Fruit fly (Drosophila melanogaster) whole organism, embryonic: ENCODE data around the gene atl.

Experiments
- Atf6 ChIP-seq: fragments of 200-800 bp; sonication (Bioruptor generic); IDR thresholded peaks from 2 replicates; pipeline ENCODE4 v1.3.6; 2022; ENCODE audit warnings: missing biosample characterization, missing genetic modification characterization
- Bgb ChIP-seq: fragments of 200-800 bp; sonication (Bioruptor generic); IDR thresholded peaks from 2 replicates; pipeline ENCODE4 v1.3.6; 2022; ENCODE audit warnings: missing biosample characterization, missing genetic modification characterization; ENCODE audit not compliant: partially characterized antibody
- CG10209 ChIP-seq: fragments of 200-800 bp; sonication (Bioruptor generic); optimal IDR thresholded peaks from 3 replicates; lab custom pipeline; 2017; ENCODE audit warnings: missing biosample characterization, mild to moderate bottlenecking, missing genetic modification characterization, missing genetic modification reagents
- CG10267 ChIP-seq: fragments of 200-800 bp; sonication (Bioruptor generic); optimal IDR thresholded peaks from 2 replicates; lab custom pipeline; 2018; ENCODE audit warnings: missing biosample characterization, mild to moderate bottlenecking, missing genetic modification characterization, moderate library complexity
- CG10543 ChIP-seq: fragments of 200-800 bp; sonication (Bioruptor generic); optimal IDR thresholded peaks from 3 replicates; lab custom pipeline; 2017; ENCODE audit warnings: missing biosample characterization, mild to moderate bottlenecking, missing genetic modification characterization, moderate library complexity
- CG11504 ChIP-seq: fragments of 200-800 bp; sonication (Bioruptor generic); optimal IDR thresholded peaks from 3 replicates; lab custom pipeline; 2019; ENCODE audit warnings: missing biosample characterization, mild to moderate bottlenecking, missing genetic modification characterization, moderate library complexity
- CG12071 ChIP-seq: fragments of 200-800 bp; sonication (Bioruptor generic); optimal IDR thresholded peaks from 3 replicates; lab custom pipeline; 2018; ENCODE audit warnings: missing biosample characterization, mild to moderate bottlenecking, missing genetic modification characterization
- CG12236 ChIP-seq: fragments of 200-800 bp; sonication (Bioruptor generic); optimal IDR thresholded peaks from 2 replicates; lab custom pipeline; 2016; ENCODE audit warnings: missing biosample characterization, missing genetic modification characterization
- CG16815 ChIP-seq: fragments of 200-800 bp; sonication (Bioruptor generic); optimal IDR thresholded peaks from 3 replicates; lab custom pipeline; 2017; ENCODE audit warnings: missing biosample characterization, mild to moderate bottlenecking, missing genetic modification characterization
- CG17359 ChIP-seq: fragments of 200-800 bp; sonication (Bioruptor generic); optimal IDR thresholded peaks from 3 replicates; lab custom pipeline; 2018; ENCODE audit warnings: missing biosample characterization, mild to moderate bottlenecking, missing genetic modification characterization, moderate library complexity
- CG17361 ChIP-seq: fragments of 200-800 bp; sonication (Bioruptor generic); IDR thresholded peaks from 3 replicates; pipeline ENCODE4 v1.3.6; 2022; ENCODE audit warnings: missing biosample characterization, missing genetic modification characterization
- CG2116 ChIP-seq: fragments of 200-800 bp; sonication (Bioruptor generic); optimal IDR thresholded peaks from 3 replicates; lab custom pipeline; 2018; ENCODE audit warnings: missing biosample characterization, mild to moderate bottlenecking, missing genetic modification characterization
- CG2202 ChIP-seq: fragments of 200-800 bp; sonication (Bioruptor generic); optimal IDR thresholded peaks from 2 replicates; lab custom pipeline; 2018; ENCODE audit warnings: missing biosample characterization, mild to moderate bottlenecking, missing genetic modification characterization
- CG32767 ChIP-seq: fragments of 200-800 bp; sonication (Bioruptor generic); IDR thresholded peaks from 2 replicates; pipeline ENCODE4 v1.3.6; 2022; ENCODE audit warnings: missing biosample characterization, missing genetic modification characterization
- CG34376 ChIP-seq: fragments of 200-800 bp; sonication (Bioruptor generic); optimal IDR thresholded peaks from 2 replicates; lab custom pipeline; 2018; ENCODE audit warnings: missing biosample characterization, mild to moderate bottlenecking, missing genetic modification characterization
- CG4820 ChIP-seq: fragments of 200-800 bp; sonication (Bioruptor generic); optimal IDR thresholded peaks from 3 replicates; lab custom pipeline; 2016; ENCODE audit warnings: missing biosample characterization, missing genetic modification characterization
- CG7839 ChIP-seq: fragments of 200-800 bp; sonication (Bioruptor generic); optimal IDR thresholded peaks from 3 replicates; lab custom pipeline; 2018; ENCODE audit warnings: missing biosample characterization, mild to moderate bottlenecking, missing genetic modification characterization, moderate library complexity
- CG9727 ChIP-seq: fragments of 200-800 bp; sonication (Bioruptor generic); optimal IDR thresholded peaks from 3 replicates; lab custom pipeline; 2017; ENCODE audit warnings: missing biosample characterization, mild to moderate bottlenecking, missing genetic modification characterization
- CoRest ChIP-seq: fragments of 200-800 bp; sonication (Bioruptor generic); optimal IDR thresholded peaks from 3 replicates; lab custom pipeline; 2018; ENCODE audit warnings: missing biosample characterization, mild to moderate bottlenecking, missing genetic modification characterization, moderate library complexity
- Deaf1 ChIP-seq: fragments of 200-800 bp; optimal IDR thresholded peaks from 3 replicates; lab custom pipeline; 2019; ENCODE audit warnings: missing biosample characterization, mild to moderate bottlenecking, missing genetic modification characterization, moderate library complexity
- Ets65A ChIP-seq: fragments of 200-800 bp; sonication (Bioruptor generic); peaks from one replicate; lab custom pipeline; 2016; ENCODE audit warnings: missing biosample characterization, missing genetic modification characterization
- HLH3B ChIP-seq: fragments of 200-800 bp; sonication (Bioruptor generic); IDR thresholded peaks from 2 replicates; pipeline ENCODE4 v1.3.6; 2022; ENCODE audit warnings: missing biosample characterization, missing genetic modification characterization
- Hmx ChIP-seq: fragments of 200-800 bp; sonication (Bioruptor generic); optimal IDR thresholded peaks from 2 replicates; lab custom pipeline; 2016; ENCODE audit warnings: missing biosample characterization, missing genetic modification characterization
- Hr78 ChIP-seq, 2 experiments: fragments of 200-800 bp in 1 of 2; fragments of >200 bp in 1 of 2; sonication (Bioruptor generic) in 1 of 2; optimal IDR thresholded peaks; 2 replicates each; lab custom pipeline; 2017 to 2019; ENCODE audit warnings: missing biosample characterization in 2 of 2, missing genetic modification characterization in 2 of 2, mild to moderate bottlenecking in 1 of 2, moderate library complexity in 1 of 2
- Jarid2 ChIP-seq: fragments of 200-800 bp; sonication (Bioruptor generic); optimal IDR thresholded peaks from 3 replicates; lab custom pipeline; 2017; ENCODE audit warnings: mild to moderate bottlenecking, missing biosample characterization, missing genetic modification reagents, missing genetic modification characterization
- Max ChIP-seq: fragments of 200-800 bp; sonication (Bioruptor generic); optimal IDR thresholded peaks from 2 replicates; lab custom pipeline; 2016; ENCODE audit warnings: missing biosample characterization, mild to moderate bottlenecking, missing genetic modification characterization
- Med ChIP-seq: fragments of 200-800 bp; sonication (Bioruptor generic); peaks from one replicate; lab custom pipeline; 2016; ENCODE audit warnings: missing biosample characterization, missing genetic modification characterization, mild to moderate bottlenecking, inconsistent platforms, moderate library complexity
- Xrp1 ChIP-seq: fragments of 200-800 bp; sonication (Bioruptor generic); IDR thresholded peaks from 2 replicates; pipeline ENCODE4 v1.3.6; 2022; ENCODE audit warnings: missing biosample characterization, missing genetic modification characterization
- abd-A ChIP-seq: fragments of 200-800 bp; sonication (Bioruptor generic); optimal IDR thresholded peaks from 3 replicates; lab custom pipeline; 2019; ENCODE audit warnings: missing biosample characterization, mild to moderate bottlenecking, missing genetic modification characterization, moderate library complexity
- amos ChIP-seq: fragments of 200-800 bp; sonication (Bioruptor generic); IDR thresholded peaks from 2 replicates; pipeline ENCODE4 v1.3.6; 2022; ENCODE audit warnings: missing biosample characterization, missing genetic modification characterization; ENCODE audit not compliant: partially characterized antibody
- bsh ChIP-seq, 2 experiments: fragments of 200-800 bp; sonication (Bioruptor generic); optimal IDR thresholded peaks; 2 replicates each; lab custom pipeline; 2017 to 2018; ENCODE audit warnings: mild to moderate bottlenecking in 2 of 2, missing biosample characterization in 2 of 2, missing genetic modification characterization in 2 of 2, moderate library complexity in 1 of 2
- ci ChIP-seq: fragments of 200-800 bp; sonication (Bioruptor generic); IDR thresholded peaks from 3 replicates; pipeline ENCODE4 v1.3.6; 2022; ENCODE audit warnings: missing biosample characterization, missing genetic modification characterization
- crol ChIP-seq: fragments of 200-800 bp; sonication (Bioruptor generic); IDR thresholded peaks from 2 replicates; pipeline ENCODE4 v1.3.6; 2022; ENCODE audit warnings: missing biosample characterization, missing genetic modification characterization
- dan ChIP-seq: fragments of 200-800 bp; sonication (Bioruptor generic); IDR thresholded peaks from 2 replicates; pipeline ENCODE4 v1.3.6; 2022; ENCODE audit warnings: missing biosample characterization, missing genetic modification characterization
- dati ChIP-seq: fragments of 200-800 bp; sonication (Bioruptor generic); IDR thresholded peaks from 2 replicates; pipeline ENCODE4 v1.3.6; 2022; ENCODE audit warnings: missing biosample characterization, missing genetic modification characterization
- en ChIP-seq: fragments of 200-800 bp; sonication (Bioruptor generic); optimal IDR thresholded peaks from 2 replicates; lab custom pipeline; 2016; ENCODE audit warnings: missing biosample characterization, missing genetic modification characterization
- lab ChIP-seq: fragments of 200-800 bp; sonication (Bioruptor generic); optimal IDR thresholded peaks from 3 replicates; lab custom pipeline; 2017; ENCODE audit warnings: missing biosample characterization, missing genetic modification characterization, mild to moderate bottlenecking, moderate library complexity, missing genetic modification reagents
- lov ChIP-seq, 2 experiments: fragments of 200-800 bp in 1 of 2; fragments of >200 bp in 1 of 2; sonication (Bioruptor generic) in 1 of 2; IDR thresholded peaks in 1 of 2; optimal IDR thresholded peaks in 1 of 2; 2 replicates in 1 of 2; 3 replicates in 1 of 2; pipeline versions ENCODE4 v1.3.6 to Lab custom; 2017 to 2022; ENCODE audit warnings: missing biosample characterization in 1 of 2, missing genetic modification characterization in 1 of 2
- nmo ChIP-seq: fragments of 200-800 bp; sonication (Bioruptor generic); optimal IDR thresholded peaks from 2 replicates; lab custom pipeline; 2018; ENCODE audit warnings: missing biosample characterization, mild to moderate bottlenecking, missing genetic modification characterization, moderate library complexity
- onecut ChIP-seq: fragments of 200-800 bp; sonication (Bioruptor generic); IDR thresholded peaks from 2 replicates; pipeline ENCODE4 v1.3.6; 2022; ENCODE audit warnings: missing biosample characterization, missing genetic modification characterization
- pros ChIP-seq: fragments of 200-800 bp; sonication (Bioruptor generic); optimal IDR thresholded peaks from 3 replicates; lab custom pipeline; 2019; ENCODE audit warnings: missing biosample characterization, mild to moderate bottlenecking, missing genetic modification characterization, moderate library complexity
- run ChIP-seq: fragments of 200-800 bp; sonication (Bioruptor generic); optimal IDR thresholded peaks from 3 replicates; lab custom pipeline; 2018; ENCODE audit warnings: missing biosample characterization, mild to moderate bottlenecking, missing genetic modification characterization
- sens ChIP-seq: fragments of 200-800 bp; sonication (Bioruptor generic); peaks from one replicate; lab custom pipeline; 2016; ENCODE audit warnings: missing biosample characterization, missing genetic modification characterization
- seq ChIP-seq: fragments of 200-800 bp; sonication (Bioruptor generic); IDR thresholded peaks from 2 replicates; pipeline ENCODE4 v1.3.6; 2022; ENCODE audit warnings: missing biosample characterization, missing genetic modification characterization
- sob ChIP-seq: fragments of 200-800 bp; sonication (Bioruptor generic); IDR thresholded peaks from 2 replicates; pipeline ENCODE4 v1.3.6; 2022; ENCODE audit warnings: missing biosample characterization, missing genetic modification characterization
- trem ChIP-seq: fragments of 200-800 bp; optimal IDR thresholded peaks from 3 replicates; lab custom pipeline; 2019; ENCODE audit warnings: missing biosample characterization, mild to moderate bottlenecking, missing genetic modification characterization, moderate library complexity
- vvl ChIP-seq: fragments of 200-800 bp; sonication (Bioruptor generic); IDR thresholded peaks from 2 replicates; pipeline ENCODE4 v1.3.6; 2022; ENCODE audit warnings: missing biosample characterization, missing genetic modification characterization

Gene atl

dm6 chr3R:24577355-24577754, 48.1 kb upstream of the atl start (continued):
- TF ChIP-seq pros (GFP tag; lab: Kevin White, UChicago) = peak; percentile 99
- peak; percentile 24; the same call in 1 of the 2 replicates for TF ChIP-seq amos
- peak; percentile 26; the same call in 1 of the 2 replicates for TF ChIP-seq vvl
- 0 out of 2 replicates have a peak, but pooled peaks have one; percentile 17 for TF ChIP-seq Atf6 (GFP tag; lab: Robert Waterston, UW)
- peak; percentile 0 for TF ChIP-seq CG17359 (tag; lab: Kevin White, UChicago)
- peak; percentile 11; the same call in 1 of the 2 replicates for TF ChIP-seq sob
- no peak for TF ChIP-seq sens (GFP tag; lab: Kevin White, UChicago)
- peak; percentile 37 for TF ChIP-seq Jarid2 (GFP tag; lab: Kevin White, UChicago)
- TF ChIP-seq dati (GFP tag; lab: Robert Waterston, UW) = no peak
- TF ChIP-seq CG12071 (GFP tag; lab: Kevin White, UChicago) = peak; percentile 14
- TF ChIP-seq onecut (GFP tag; lab: Robert Waterston, UW) = 0 out of 2 replicates have a peak, but pooled peaks have one; percentile 26
- peak; percentile 51 for TF ChIP-seq Ets65A (GFP tag; lab: Kevin White, UChicago)
- TF ChIP-seq CoRest = no peak
- TF ChIP-seq seq (GFP tag; lab: Robert Waterston, UW) = peak; percentile 82
- TF ChIP-seq Med = peak; percentile 52
- TF ChIP-seq Bgb = peak; percentile 6; the same call in 1 of the 2 replicates
- peak; percentile 16 for TF ChIP-seq CG10543 (GFP tag; lab: Kevin White, UChicago)
- TF ChIP-seq lab (GFP tag; lab: Kevin White, UChicago) = peak; percentile 6
- peak; percentile 47 for TF ChIP-seq abd-A
- no peak for TF ChIP-seq CG32767 (GFP tag; lab: Robert Waterston, UW)
- no peak for TF ChIP-seq CG34376 (GFP tag; lab: Kevin White, UChicago)
- TF ChIP-seq crol = peak; percentile 41; the same call in 1 of the 2 replicates
- TF ChIP-seq en (GFP tag; lab: Kevin White, UChicago) = no peak
- no peak for TF ChIP-seq CG12236 (GFP tag; lab: Kevin White, UChicago)

- peak; percentile 64 for TF ChIP-seq nmo (GFP tag; lab: Kevin White, UChicago)
- no peak for TF ChIP-seq Hr78 (GFP tag; optimal IDR thresholded peaks at IDR 0.05; lab: Kevin White, UChicago)
- TF ChIP-seq run (tag; lab: Kevin White, UChicago) = no peak
- TF ChIP-seq Max = no peak
- TF ChIP-seq CG16815 (GFP tag; lab: Kevin White, UChicago) = peak; percentile 13
- TF ChIP-seq CG17361 (GFP tag; lab: Robert Waterston, UW) = peak; percentile 83; the same call in 2 of the 3 replicates
- TF ChIP-seq CG10267 (tag; lab: Kevin White, UChicago) = peak; percentile 11
- peak; percentile 13 for TF ChIP-seq lab (GFP tag; lab: Kevin White, UChicago)
- TF ChIP-seq ci (GFP tag; lab: Robert Waterston, UW) = 0 out of 3 replicates have a peak, but pooled peaks have one; percentile 12
- TF ChIP-seq CG10209 (GFP tag; lab: Kevin White, UChicago) = peak; percentile 4
- peak; percentile 47 for TF ChIP-seq CG7839 (tag; lab: Kevin White, UChicago)
- peak; percentile 16 for TF ChIP-seq trem (tag; lab: Kevin White, UChicago)
- no peak for TF ChIP-seq CG2202 (tag; lab: Kevin White, UChicago)
- no peak for TF ChIP-seq lov (optimal IDR thresholded peaks at IDR 0.05; lab: Kevin White, UChicago)
- no peak for TF ChIP-seq lov (GFP tag; IDR thresholded peaks at IDR 0.05; lab: Robert Waterston, UW)
- TF ChIP-seq CG4820 (GFP tag; lab: Kevin White, UChicago) = no peak
- TF ChIP-seq Deaf1 (tag; lab: Kevin White, UChicago) = no peak
- TF ChIP-seq Hmx (GFP tag; lab: Kevin White, UChicago) = peak; percentile 2
- peak in 1 of 2 experiments; percentile 62 for TF ChIP-seq bsh (GFP tag; optimal IDR thresholded peaks at IDR 0.05; lab: Kevin White, UChicago)
- no peak for TF ChIP-seq dan
- peak; percentile 44 for TF ChIP-seq Xrp1 (GFP tag; lab: Robert Waterston, UW)
- peak; percentile 60 for TF ChIP-seq CG11504
- peak; percentile 20 for TF ChIP-seq CG2116
- TF ChIP-seq CG9727 (GFP tag; lab: Kevin White, UChicago) = peak; percentile 76
- 0 out of 2 replicates have a peak, but pooled peaks have one; percentile 21 for TF ChIP-seq HLH3B
These were observed 45.2 kb upstream of the atl start for dm6 chr3R:24580067-24580962.
